Fruit fly (Drosophila melanogaster) Kc167 (cell line): ENCODE results near the gene Pat1.

Source experiments
- h ChIP-seq: fragments of >200 bp; optimal IDR thresholded peaks from 3 replicates; lab custom pipeline; 2018; ENCODE audit warnings: missing external identifiers
- insv ChIP-seq: fragments of >200 bp; optimal IDR thresholded peaks from 3 replicates; lab custom pipeline; 2018; ENCODE audit warnings: missing external identifiers
- psq ChIP-seq: fragments of >200 bp; optimal IDR thresholded peaks from 2 replicates; lab custom pipeline; 2017; ENCODE audit warnings: missing external identifiers
- ttk ChIP-seq: sonication (Bioruptor generic); optimal IDR thresholded peaks from 2 replicates; lab custom pipeline; 2017; ENCODE audit warnings: missing external identifiers

dm6 chrX:6592745-6593144 is 2.2 kb downstream of the Pat1 start:
- TF ChIP-seq ttk (no peak), psq (lab: Kevin White, UChicago) (no peak), insv (lab: Kevin White, UChicago) (no peak), h (lab: Kevin White, UChicago) (no peak)
